Fruit fly (Drosophila melanogaster) whole organism, adult: ENCODE data around the gene CG2964.

Source experiments
- CG33017 ChIP-seq: fragments of 200-800 bp; sonication (Bioruptor generic); optimal IDR thresholded peaks from 2 replicates; lab custom pipeline; 2018; ENCODE audit warnings: missing biosample characterization, mild to moderate bottlenecking, missing genetic modification characterization, moderate library complexity
- CG5204 ChIP-seq: fragments of 200-800 bp; sonication (Bioruptor generic); optimal IDR thresholded peaks from 2 replicates; lab custom pipeline; 2016; ENCODE audit warnings: missing biosample characterization, missing genetic modification characterization
- CG7045 ChIP-seq: fragments of 200-800 bp; sonication (Bioruptor generic); optimal IDR thresholded peaks from 2 replicates; lab custom pipeline; 2017; ENCODE audit warnings: missing biosample characterization, mild to moderate bottlenecking, missing genetic modification characterization
- Clk ChIP-seq: fragments of 200-800 bp; sonication (Bioruptor generic); optimal IDR thresholded peaks from 2 replicates; lab custom pipeline; 2017; ENCODE audit warnings: missing biosample characterization, missing genetic modification characterization
- Hr96 ChIP-seq: fragments of 200-800 bp; sonication (Bioruptor generic); optimal IDR thresholded peaks from 2 replicates; lab custom pipeline; 2016; ENCODE audit warnings: missing biosample characterization, missing genetic modification characterization
- bab1 ChIP-seq: fragments of 200-800 bp; sonication (Bioruptor generic); optimal IDR thresholded peaks from 3 replicates; lab custom pipeline; 2019; ENCODE audit warnings: missing biosample characterization, mild to moderate bottlenecking, missing genetic modification characterization, moderate library complexity
- kay ChIP-seq: fragments of 200-800 bp; sonication (Bioruptor generic); peaks from one replicate; lab custom pipeline; 2016; ENCODE audit warnings: missing biosample characterization, missing genetic modification characterization, borderline replicate concordance

- TF ChIP-seq bab1 (GFP tag; lab: Kevin White, UChicago) (peak; percentile 91), kay (no peak), CG33017 (tag; lab: Kevin White, UChicago) (peak; percentile 93), Hr96 (GFP tag; lab: Kevin White, UChicago) (peak; percentile 87), CG7045 (GFP tag; lab: Kevin White, UChicago) (peak; percentile 95), Clk (GFP tag; lab: Kevin White, UChicago) (peak; percentile 77), CG5204 (GFP tag; lab: Kevin White, UChicago) (no peak)
These were observed 46.4 kb upstream of the CG2964 start, which contains the start of the genes Snx21 and aph-1 for dm6 chr2L:2765659-2766373.
